Worm (Caenorhabditis elegans): Measurements from ENCODE around the gene gly-8.

DNA sequence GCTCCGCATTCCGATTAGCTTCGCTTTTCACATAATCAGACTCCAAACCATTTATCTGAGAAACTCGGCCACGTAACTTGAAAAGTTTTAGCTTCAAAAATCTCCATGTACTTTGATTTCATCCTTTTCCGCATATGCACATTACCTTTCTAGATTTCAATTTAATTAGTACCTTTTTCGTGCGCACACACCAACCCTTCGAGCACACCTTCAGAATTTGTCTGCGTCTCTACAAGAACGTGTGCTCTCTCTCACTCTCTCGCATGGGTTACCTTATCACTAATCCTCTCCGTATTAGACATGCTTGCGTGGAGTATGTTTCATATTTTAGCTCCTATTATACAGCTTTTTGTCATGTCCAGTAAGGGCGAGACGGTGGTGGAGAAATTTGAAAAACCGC lies 15.5 kb upstream of the gly-8 start, which contains the start of gene Y66D12A.30:
- TF ChIP-seq F13C5.2 (tag; optimal IDR thresholded peaks at IDR 0.05) = no peak
- no peak for TF ChIP-seq B0310.2 (tag; optimal IDR thresholded peaks at IDR 0.05)
- no peak for TF ChIP-seq hmg-4 (GFP tag; optimal IDR thresholded peaks at IDR 0.05)
- TF ChIP-seq ama-1 (optimal IDR thresholded peaks at IDR 0.05) = no peak
- no peak for TF ChIP-seq aly-1 (tag; optimal IDR thresholded peaks at IDR 0.05)
- no peak for TF ChIP-seq flt-1 (GFP tag; IDR thresholded peaks at IDR 0.05)
- TF ChIP-seq ceh-36 (tag; optimal IDR thresholded peaks at IDR 0.05) = no peak
- no peak for TF ChIP-seq tra-4 (tag; optimal IDR thresholded peaks at IDR 0.05)
- no peak for TF ChIP-seq ets-7 (tag; optimal IDR thresholded peaks at IDR 0.05)
- no peak for TF ChIP-seq hmbx-1 (tag; optimal IDR thresholded peaks at IDR 0.05)
- no peak for TF ChIP-seq hnd-1 (tag; optimal IDR thresholded peaks at IDR 0.05)

All from whole organism, early embryonic.